Fruit fly (Drosophila melanogaster) whole organism, wandering third instar larva: ENCODE measurements around the gene Atg5.

Experiments
- CrebA ChIP-seq: fragments of 200-800 bp; sonication (Bioruptor generic); optimal IDR thresholded peaks from 2 replicates; lab custom pipeline; 2016; ENCODE audit warnings: missing biosample characterization, mild to moderate bottlenecking, missing genetic modification characterization, borderline replicate concordance
- Dfd ChIP-seq: fragments of >200 bp; optimal IDR thresholded peaks from 2 replicates; lab custom pipeline; 2017; ENCODE audit warnings: missing biosample characterization, missing genetic modification characterization
- N ChIP-seq: fragments of >200 bp; optimal IDR thresholded peaks from 2 replicates; lab custom pipeline; 2018; ENCODE audit warnings: missing biosample characterization, missing external identifiers, missing genetic modification characterization
- Sp1 ChIP-seq: fragments of 200-800 bp; sonication (Bioruptor generic); optimal IDR thresholded peaks from 3 replicates; lab custom pipeline; 2019; ENCODE audit warnings: missing biosample characterization, mild to moderate bottlenecking, missing genetic modification characterization, moderate library complexity
- brk ChIP-seq: fragments of 200-800 bp; sonication (Bioruptor generic); optimal IDR thresholded peaks from 2 replicates; lab custom pipeline; 2016; ENCODE audit warnings: missing biosample characterization, mild to moderate bottlenecking, missing genetic modification characterization
- dmrt93B ChIP-seq: fragments of 200-800 bp; sonication (Bioruptor generic); optimal IDR thresholded peaks from 2 replicates; lab custom pipeline; 2018; ENCODE audit warnings: missing biosample characterization, mild to moderate bottlenecking, missing genetic modification characterization
- ey ChIP-seq: fragments of 200-800 bp; sonication (Bioruptor generic); optimal IDR thresholded peaks from 2 replicates; lab custom pipeline; 2016; ENCODE audit warnings: missing biosample characterization, missing genetic modification characterization
- fru ChIP-seq: fragments of 200-800 bp; sonication (Bioruptor generic); optimal IDR thresholded peaks from 3 replicates; lab custom pipeline; 2016; ENCODE audit warnings: missing biosample characterization, mild to moderate bottlenecking, missing genetic modification characterization
- psq ChIP-seq: fragments of 200-800 bp; sonication (Bioruptor generic); optimal IDR thresholded peaks from 3 replicates; lab custom pipeline; 2017; ENCODE audit warnings: missing biosample characterization, mild to moderate bottlenecking, missing genetic modification characterization, moderate library complexity
- sage ChIP-seq: fragments of 200-800 bp; sonication (Bioruptor generic); optimal IDR thresholded peaks from 2 replicates; lab custom pipeline; 2016; ENCODE audit warnings: missing biosample characterization, mild to moderate bottlenecking, missing genetic modification characterization
- tai ChIP-seq: sonication (Bioruptor generic); optimal IDR thresholded peaks from 2 replicates; lab custom pipeline; 2016; ENCODE audit warnings: missing biosample characterization, missing genetic modification characterization

dm6 chrX:7285410-7285809 lies 38.2 kb downstream of the Atg5 start:
- no peak for TF ChIP-seq fru (GFP tag; lab: Kevin White, UChicago)
- TF ChIP-seq ey (GFP tag; lab: Kevin White, UChicago), result no peak
- no peak for TF ChIP-seq Sp1 (GFP tag; lab: Kevin White, UChicago)
- TF ChIP-seq Dfd (GFP tag; lab: Kevin White, UChicago), result no peak
- no peak for TF ChIP-seq dmrt93B (GFP tag; lab: Kevin White, UChicago)
- no peak for TF ChIP-seq tai (GFP tag; lab: Kevin White, UChicago)
- TF ChIP-seq N (GFP tag; lab: Kevin White, UChicago), result peak; percentile 61
- no peak for TF ChIP-seq CrebA
- no peak for TF ChIP-seq sage (GFP tag; lab: Kevin White, UChicago)
- TF ChIP-seq brk (GFP tag; lab: Kevin White, UChicago), result no peak
- no peak for TF ChIP-seq psq (GFP tag; lab: Kevin White, UChicago)
